Worm (Caenorhabditis elegans) whole organism, L3 larva: ENCODE measurements around the gene ugt-62.
A peak's percentile ranks its signal among the peaks of the same experiment; 100 is the strongest.

Source experiments
- nhr-23 ChIP-seq: fragments of 150-350 bp; optimal IDR thresholded peaks from 2 replicates; lab custom pipeline; 2014; ENCODE audit warnings: missing biosample characterization, missing genetic modification reagents, missing genetic modification characterization
- nhr-28 ChIP-seq: fragments of 150-350 bp; optimal IDR thresholded peaks from 2 replicates; lab custom pipeline; 2014; ENCODE audit warnings: missing biosample characterization, missing genetic modification characterization
- nhr-76 ChIP-seq: fragments of 150-350 bp; sonication (generic microtip); optimal IDR thresholded peaks from 5 replicates; lab custom pipeline; 2014; ENCODE audit warnings: missing biosample characterization, missing genetic modification characterization
- pqm-1 ChIP-seq: fragments of 150-350 bp; optimal IDR thresholded peaks from 2 replicates; lab custom pipeline; 2017; ENCODE audit warnings: missing biosample characterization, missing genetic modification characterization, inconsistent platforms
- unc-62 ChIP-seq: fragments of 150-350 bp; sonication (generic microtip); optimal IDR thresholded peaks from 4 replicates; lab custom pipeline; 2014; ENCODE audit warnings: missing biosample characterization, missing genetic modification reagents, missing genetic modification characterization
- ztf-11 ChIP-seq: fragments of 150-350 bp; optimal IDR thresholded peaks from 2 replicates; lab custom pipeline; 2014; ENCODE audit warnings: missing biosample characterization, missing genetic modification characterization

DNA sequence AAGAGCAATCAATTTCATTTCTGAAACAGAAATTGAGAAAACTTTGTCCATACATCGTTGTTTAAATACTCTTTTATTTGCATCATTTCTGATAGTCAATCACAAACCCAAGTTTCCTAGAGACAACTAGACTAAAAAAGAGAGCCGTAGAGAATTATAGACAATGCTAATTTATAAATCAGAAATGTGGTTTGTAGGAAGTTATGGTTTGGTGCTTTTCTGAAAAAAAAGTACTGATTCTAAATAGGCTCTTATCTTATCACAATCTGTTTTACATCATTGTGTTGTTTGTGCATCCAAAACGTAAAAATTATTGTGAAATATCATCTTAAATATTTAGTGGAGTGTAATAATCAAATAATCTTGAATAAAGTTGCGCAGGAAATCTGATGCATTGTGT is at the start of gene ugt-62:
- TF ChIP-seq unc-62 (GFP tag; lab: Kevin White, UChicago) (no peak), nhr-76 (no peak), pqm-1 (tag; lab: Kevin White, UChicago) (peak; percentile 75), ztf-11 (tag; lab: Kevin White, UChicago) (no peak), nhr-23 (tag; lab: Kevin White, UChicago) (no peak), nhr-28 (tag; lab: Kevin White, UChicago) (no peak)
